Worm (Caenorhabditis elegans) whole organism, L4 larva: Measurements from ENCODE around the gene rfc-2.

Experiments
- T26A8.4 ChIP-seq: fragments of 200-800 bp; sonication (Bioruptor generic); IDR thresholded peaks from 2 replicates; pipeline ENCODE4 v1.3.6; 2022; ENCODE audit warnings: missing genetic modification characterization, missing compliant biosample characterization
- ZK546.5 ChIP-seq, 2 experiments: sonication (generic microtip); optimal IDR thresholded peaks; 2 replicates each; lab custom pipeline; 2017; ENCODE audit warnings: missing biosample characterization in 2 of 2, missing genetic modification characterization in 2 of 2
- ces-1 ChIP-seq: fragments of 150-350 bp; sonication (generic microtip); optimal IDR thresholded peaks from 4 replicates; lab custom pipeline; 2014; ENCODE audit warnings: missing biosample characterization, missing genetic modification reagents, missing genetic modification characterization
- daf-16 ChIP-seq, 3 experiments: sonication (generic microtip); optimal IDR thresholded peaks; 2 replicates each; lab custom pipeline; 2016 to 2017; ENCODE audit warnings: missing genetic modification characterization in 3 of 3, missing genetic modification reagents in 3 of 3, mild to moderate bottlenecking in 2 of 3, missing compliant biosample characterization in 2 of 3, missing biosample characterization in 1 of 3, moderate library complexity in 1 of 3
- duxl-1 ChIP-seq: sonication (generic microtip); optimal IDR thresholded peaks from 2 replicates; lab custom pipeline; 2016; ENCODE audit warnings: mild to moderate bottlenecking, missing genetic modification characterization, moderate library complexity, missing compliant biosample characterization; ENCODE audit not compliant: poor library complexity
- egl-27 ChIP-seq: sonication (generic microtip); optimal IDR thresholded peaks from 3 replicates; lab custom pipeline; 2017; ENCODE audit warnings: missing biosample characterization, missing genetic modification reagents, missing genetic modification characterization
- lin-15B ChIP-seq: fragments of 150-350 bp; sonication (generic microtip); optimal IDR thresholded peaks from 3 replicates; lab custom pipeline; 2014; ENCODE audit warnings: missing biosample characterization, missing genetic modification characterization
- mep-1 ChIP-seq: fragments of 150-350 bp; sonication (generic microtip); optimal IDR thresholded peaks from 3 replicates; lab custom pipeline; 2014; ENCODE audit warnings: missing biosample characterization, missing genetic modification characterization
- nhr-11 ChIP-seq: fragments of 150-350 bp; optimal IDR thresholded peaks from 2 replicates; lab custom pipeline; 2014; ENCODE audit warnings: missing biosample characterization, missing genetic modification characterization
- nhr-111 ChIP-seq: fragments of 200-800 bp; sonication (Bioruptor generic); optimal IDR thresholded peaks from 2 replicates; lab custom pipeline; 2018; ENCODE audit warnings: mild to moderate bottlenecking, missing genetic modification characterization, missing compliant biosample characterization
- pha-4 ChIP-seq, 2 experiments: fragments of 150-350 bp in 1 of 2; fragments of 200-800 bp in 1 of 2; sonication (Bioruptor generic) in 1 of 2; IDR thresholded peaks in 1 of 2; optimal IDR thresholded peaks in 1 of 2; 2 replicates each; pipeline versions ENCODE4 v1.3.6 to Lab custom; 2014 to 2022; ENCODE audit warnings: missing genetic modification characterization in 2 of 2, missing genetic modification reagents in 2 of 2, missing biosample characterization in 1 of 2, missing compliant biosample characterization in 1 of 2

ce11 chrIV:1388079-1388478, 41.0 kb downstream of the rfc-2 start:
- TF ChIP-seq duxl-1 (tag; lab: Kevin White, UChicago) (peak; percentile 54), ces-1 (GFP tag; lab: Kevin White, UChicago) (no peak), egl-27 (tag; lab: Kevin White, UChicago) (no peak), T26A8.4 (GFP tag; lab: Robert Waterston, UW) (peak; percentile 19; the same call in 1 of the 2 replicates), mep-1 (tag; lab: Kevin White, UChicago) (peak; percentile 69), nhr-11 (tag; lab: Kevin White, UChicago) (no peak), daf-16 (GFP tag; optimal IDR thresholded peaks at IDR 0.05; lab: Kevin White, UChicago) (peak in 1 of 2 experiments; percentile 13), daf-16 (tag; optimal IDR thresholded peaks at IDR 0.05; lab: Kevin White, UChicago) (peak; percentile 4), lin-15B (tag; lab: Kevin White, UChicago) (no peak), nhr-111 (GFP tag; lab: Kevin White, UChicago) (no peak), ZK546.5 (tag; optimal IDR thresholded peaks at IDR 0.05; lab: Kevin White, UChicago) (no peak), pha-4 (GFP tag; IDR thresholded peaks at IDR 0.05; lab: Robert Waterston, UW) (peak; percentile 68), pha-4 (tag; optimal IDR thresholded peaks at IDR 0.05; lab: Kevin White, UChicago) (no peak)
